Worm (Caenorhabditis elegans): ENCODE data around the gene W02F12.2.

The W02F12.2 gene

ce11 chrV:6657532-6658259, 39.8 kb downstream of the W02F12.2 start:
- TF ChIP-seq elt-2 (tag; optimal IDR thresholded peaks at IDR 0.05) (no peak), ceh-82 (tag; optimal IDR thresholded peaks at IDR 0.05) (peak in 1 of 3 experiments; percentile 10), snpc-4 (tag; optimal IDR thresholded peaks at IDR 0.05) (peak; percentile 56)

DNA sequence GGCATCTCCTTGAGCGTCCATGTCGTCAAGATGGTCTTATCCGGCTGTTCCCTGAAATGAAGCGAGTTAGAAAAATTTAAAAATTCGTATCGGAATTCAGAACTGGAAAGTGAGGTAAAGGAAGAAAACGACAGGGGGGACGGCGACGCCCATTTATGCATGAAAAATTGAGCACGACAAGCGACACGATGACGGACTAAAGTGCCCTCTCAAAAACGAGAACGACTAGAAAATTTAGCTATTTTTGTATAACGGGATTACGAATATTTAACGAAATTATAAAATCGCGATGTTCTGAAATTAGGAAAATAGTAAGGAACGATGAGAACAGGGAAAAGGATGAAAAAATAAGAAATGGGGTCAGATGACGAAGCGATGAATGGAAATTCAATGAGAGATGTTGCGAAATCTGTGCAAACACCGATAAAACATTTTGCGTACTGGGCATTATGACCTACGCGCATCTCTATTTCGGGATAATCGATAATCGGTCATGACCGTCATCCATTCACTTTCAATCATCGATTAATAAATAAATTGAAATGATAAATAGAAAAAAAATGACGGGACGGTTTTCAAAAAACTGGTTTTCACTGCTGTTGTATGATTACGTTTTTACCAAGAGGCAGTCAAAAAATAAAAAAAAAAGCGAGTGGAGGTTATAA, 40.9 kb downstream of the W02F12.2 start, which contains the start of gene snb-1:
Gene snb-1 (minus strand): TSS at position 51 of the 665 bp plus-strand sequence.
- TF ChIP-seq pag-3 (tag; optimal IDR thresholded peaks at IDR 0.05; ENCODE audit: borderline replicate concordance, insufficient read depth), result no peak
- TF ChIP-seq hlh-4 (tag; optimal IDR thresholded peaks at IDR 0.05), result no peak
- no peak for TF ChIP-seq mef-2 (tag; optimal IDR thresholded peaks at IDR 0.05)
- TF ChIP-seq unc-86 (tag; optimal IDR thresholded peaks at IDR 0.05), result peak; percentile 16
- peak; percentile 35 for TF ChIP-seq lin-13 (GFP tag; optimal IDR thresholded peaks at IDR 0.05)
- peak; percentile 34 for TF ChIP-seq dsc-1 (tag; optimal IDR thresholded peaks at IDR 0.05)
- no peak for TF ChIP-seq aha-1 (tag; optimal IDR thresholded peaks at IDR 0.05)
- TF ChIP-seq isw-1 (GFP tag; IDR thresholded peaks at IDR 0.05), result peak; percentile 47
- no peak for TF ChIP-seq nhr-237 (tag; optimal IDR thresholded peaks at IDR 0.05)
- TF ChIP-seq blmp-1 (tag; optimal IDR thresholded peaks at IDR 0.05), result peak; percentile 87
- peak; percentile 89 for TF ChIP-seq nhr-85 (tag)
- TF ChIP-seq efl-3 (GFP tag; optimal IDR thresholded peaks at IDR 0.05), result no peak
- TF ChIP-seq lin-14 (GFP tag; optimal IDR thresholded peaks at IDR 0.05), result peak; percentile 74
- TF ChIP-seq ama-1 (optimal IDR thresholded peaks at IDR 0.05), result no peak
- no peak for TF ChIP-seq nhr-12 (tag; optimal IDR thresholded peaks at IDR 0.05)
- TF ChIP-seq zag-1 (tag; optimal IDR thresholded peaks at IDR 0.05), result no peak
- peak; percentile 4 for TF ChIP-seq sox-4 (tag; optimal IDR thresholded peaks at IDR 0.05)
- peak; percentile 62 for TF ChIP-seq nhr-47 (tag; optimal IDR thresholded peaks at IDR 0.05)
- peak; percentile 57 for TF ChIP-seq egl-13 (tag; optimal IDR thresholded peaks at IDR 0.05)
- TF ChIP-seq fkh-10 (GFP tag; optimal IDR thresholded peaks at IDR 0.05), result no peak
- TF ChIP-seq vab-15 (tag; optimal IDR thresholded peaks at IDR 0.05), result no peak
- peak; percentile 76 for TF ChIP-seq nhr-20 (tag; optimal IDR thresholded peaks at IDR 0.05)
- TF ChIP-seq hlh-17 (GFP tag; optimal IDR thresholded peaks at IDR 0.05; ENCODE audit: borderline replicate concordance), result no peak
- TF ChIP-seq ceh-90 (tag; optimal IDR thresholded peaks at IDR 0.05), result no peak
- peak; percentile 60 for TF ChIP-seq tbx-2 (tag; optimal IDR thresholded peaks at IDR 0.05)
- TF ChIP-seq pqm-1 (tag; optimal IDR thresholded peaks at IDR 0.05), result no peak
- peak; percentile 71 for TF ChIP-seq nhr-90 (tag; optimal IDR thresholded peaks at IDR 0.05; ENCODE audit: poor library complexity)
- peak; percentile 16 for TF ChIP-seq fkh-4 (tag; optimal IDR thresholded peaks at IDR 0.05; ENCODE audit: borderline replicate concordance)
- peak; percentile 54 for TF ChIP-seq nhr-19 (GFP tag; conservative IDR thresholded peaks at IDR 0.05)
- peak; percentile 83 for TF ChIP-seq mep-1 (tag; optimal IDR thresholded peaks at IDR 0.05)
- TF ChIP-seq nhr-84 (tag; optimal IDR thresholded peaks at IDR 0.05), result no peak
- no peak for TF ChIP-seq C04F5.9 (tag; optimal IDR thresholded peaks at IDR 0.05)
- no peak for TF ChIP-seq mab-9 (GFP tag; IDR thresholded peaks at IDR 0.05)
- no peak for TF ChIP-seq ces-1 (GFP tag; optimal IDR thresholded peaks at IDR 0.05)
- peak; percentile 75 to 80 for TF ChIP-seq lin-35 (GFP tag; optimal IDR thresholded peaks at IDR 0.05)
- TF ChIP-seq swsn-7 (tag; optimal IDR thresholded peaks at IDR 0.05), result peak; percentile 54
- TF ChIP-seq snpc-4 (tag; optimal IDR thresholded peaks at IDR 0.05), result peak; percentile 76
- no peak for TF ChIP-seq unc-62 (GFP tag; optimal IDR thresholded peaks at IDR 0.05)
- TF ChIP-seq ets-5 (GFP tag; IDR thresholded peaks at IDR 0.05), result no peak
- peak; percentile 48 for TF ChIP-seq hpl-2 (GFP tag; optimal IDR thresholded peaks at IDR 0.05)
- TF ChIP-seq fkh-8 (tag; optimal IDR thresholded peaks at IDR 0.05), result no peak
- TF ChIP-seq unc-98 (GFP tag; IDR thresholded peaks at IDR 0.05), result no peak
- TF ChIP-seq snu-23 (GFP tag; optimal IDR thresholded peaks at IDR 0.05), result peak; percentile 82
- TF ChIP-seq irx-1 (tag; optimal IDR thresholded peaks at IDR 0.05), result no peak
- no peak for TF ChIP-seq nhr-28 (tag; optimal IDR thresholded peaks at IDR 0.05)
- peak; percentile 80 for TF ChIP-seq unc-130 (tag; optimal IDR thresholded peaks at IDR 0.05)
- TF ChIP-seq lsy-2 (tag; optimal IDR thresholded peaks at IDR 0.05), result peak; percentile 64 to 82

Measured in whole organism, L1 larva.